Worm (Caenorhabditis elegans) whole organism, young adult: Measurements from ENCODE around the gene F44F4.3.

Source experiments
- nfya-1 ChIP-seq: sonication (generic microtip); optimal IDR thresholded peaks from 2 replicates; lab custom pipeline; 2017; ENCODE audit warnings: antibody characterized with exemption, missing compliant biosample characterization, missing genetic modification characterization, borderline replicate concordance; ENCODE audit not compliant: insufficient read depth
- ztf-22 ChIP-seq: fragments of 200-800 bp; sonication (Bioruptor generic); optimal IDR thresholded peaks from 2 replicates; lab custom pipeline; 2018; ENCODE audit warnings: mild to moderate bottlenecking, missing genetic modification characterization, moderate library complexity, missing compliant biosample characterization

DNA sequence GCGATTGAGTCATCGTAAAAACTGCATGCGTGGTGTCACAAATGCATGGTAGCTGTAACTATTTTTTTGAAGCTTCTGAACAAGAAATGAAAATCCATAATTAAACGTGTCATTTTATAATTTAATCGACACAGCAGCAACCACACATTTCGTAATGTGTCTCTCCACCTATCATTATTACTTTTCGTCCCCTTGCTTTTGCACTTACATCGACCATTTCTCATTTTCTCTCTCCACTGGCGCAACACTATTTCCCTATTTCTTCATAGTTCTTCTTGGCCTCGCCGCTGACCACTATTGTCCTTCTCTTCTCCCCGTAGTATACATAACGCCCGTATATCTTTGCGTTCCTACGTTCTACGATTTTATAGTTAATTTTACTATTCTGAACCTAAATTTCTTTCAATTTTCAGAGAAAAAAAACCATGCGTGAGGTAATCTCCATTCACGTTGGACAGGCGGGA, 32.6 kb upstream of the F44F4.3 start, which contains the start of gene tba-4:
- TF ChIP-seq nfya-1 (tag; lab: Kevin White, UChicago) (no peak), ztf-22 (GFP tag; lab: Kevin White, UChicago) (no peak)
